Worm (Caenorhabditis elegans) whole organism, L1 larva: ENCODE data around the gene rpl-20.

Experiments
- aha-1 ChIP-seq: fragments of 150-350 bp; optimal IDR thresholded peaks from 2 replicates; lab custom pipeline; 2014; ENCODE audit warnings: missing biosample characterization, missing genetic modification characterization
- ama-1 ChIP-seq: fragments of 150-350 bp; optimal IDR thresholded peaks from 2 replicates; lab custom pipeline; 2014
- blmp-1 ChIP-seq: fragments of 150-350 bp; optimal IDR thresholded peaks from 2 replicates; lab custom pipeline; 2014; ENCODE audit warnings: missing biosample characterization, missing genetic modification characterization
- ceh-82 ChIP-seq, 3 experiments: fragments of 150-350 bp in 1 of 3; sonication (generic microtip) in 2 of 3; optimal IDR thresholded peaks; 2 replicates each; lab custom pipeline; 2014 to 2017; ENCODE audit warnings: missing biosample characterization in 3 of 3, missing genetic modification characterization in 3 of 3
- ceh-88 ChIP-seq: fragments of 200-800 bp; sonication (Bioruptor generic); IDR thresholded peaks from 2 replicates; pipeline ENCODE4 v1.3.6; 2022; ENCODE audit warnings: missing genetic modification characterization, missing compliant biosample characterization
- ceh-90 ChIP-seq: sonication (generic microtip); optimal IDR thresholded peaks from 2 replicates; lab custom pipeline; 2016; ENCODE audit warnings: missing genetic modification characterization, missing compliant biosample characterization
- efl-1 ChIP-seq, 4 experiments: fragments of 150-350 bp; optimal IDR thresholded peaks in 3 of 4; peaks in 1 of 4; 1 replicate in 1 of 4; 2 replicates in 3 of 4; lab custom pipeline; 2014; ENCODE audit warnings: missing biosample characterization in 2 of 4, missing genetic modification characterization in 2 of 4, missing genetic modification reagents in 2 of 4
- egl-27 ChIP-seq, 2 experiments: fragments of 150-350 bp in 1 of 2; sonication (generic microtip); optimal IDR thresholded peaks; 3 replicates each; lab custom pipeline; 2017 to 2018; ENCODE audit warnings: missing biosample characterization in 2 of 2, missing genetic modification characterization in 2 of 2, missing genetic modification reagents in 2 of 2
- fkh-8 ChIP-seq: sonication (generic microtip); optimal IDR thresholded peaks from 2 replicates; lab custom pipeline; 2016; ENCODE audit warnings: mild to moderate bottlenecking, missing genetic modification characterization, missing compliant biosample characterization
- fos-1 ChIP-seq: fragments of 150-350 bp; optimal IDR thresholded peaks from 2 replicates; lab custom pipeline; 2014; ENCODE audit warnings: missing biosample characterization, missing genetic modification characterization
- hlh-4 ChIP-seq: sonication (generic microtip); optimal IDR thresholded peaks from 2 replicates; lab custom pipeline; 2016; ENCODE audit warnings: mild to moderate bottlenecking, missing genetic modification characterization, missing compliant biosample characterization
- lin-13 ChIP-seq: fragments of 150-350 bp; optimal IDR thresholded peaks from 2 replicates; lab custom pipeline; 2014; ENCODE audit warnings: missing biosample characterization, missing genetic modification reagents, missing genetic modification characterization
- lin-14 ChIP-seq: fragments of 200-800 bp; sonication (Bioruptor generic); optimal IDR thresholded peaks from 2 replicates; lab custom pipeline; 2018; ENCODE audit warnings: mild to moderate bottlenecking, missing genetic modification characterization, moderate library complexity, missing compliant biosample characterization
- lin-15B ChIP-seq: fragments of 150-350 bp; sonication (generic microtip); optimal IDR thresholded peaks from 3 replicates; lab custom pipeline; 2014; ENCODE audit warnings: missing biosample characterization, missing genetic modification characterization
- lin-35 ChIP-seq, 2 experiments: fragments of 150-350 bp; optimal IDR thresholded peaks; 2 replicates each; lab custom pipeline; 2014; ENCODE audit warnings: missing biosample characterization in 2 of 2, missing genetic modification characterization in 2 of 2, missing genetic modification reagents in 2 of 2
- lir-3 ChIP-seq: sonication (generic microtip); optimal IDR thresholded peaks from 2 replicates; lab custom pipeline; 2016; ENCODE audit warnings: mild to moderate bottlenecking, missing genetic modification characterization, moderate library complexity, missing compliant biosample characterization; ENCODE audit not compliant: poor library complexity
- mab-9 ChIP-seq: fragments of 200-800 bp; sonication (Bioruptor generic); IDR thresholded peaks from 2 replicates; pipeline ENCODE4 v1.3.6; 2022; ENCODE audit warnings: missing genetic modification reagents, missing genetic modification characterization, missing compliant biosample characterization
- mdl-1 ChIP-seq, 2 experiments: fragments of 150-350 bp; optimal IDR thresholded peaks; 2 replicates each; lab custom pipeline; 2014 to 2017; ENCODE audit warnings: missing biosample characterization in 2 of 2, missing genetic modification characterization in 2 of 2, inconsistent platforms in 1 of 2
- nhr-11 ChIP-seq: fragments of 150-350 bp; optimal IDR thresholded peaks from 2 replicates; lab custom pipeline; 2014; ENCODE audit warnings: missing biosample characterization, missing genetic modification characterization
- nhr-12 ChIP-seq: sonication (generic microtip); optimal IDR thresholded peaks from 2 replicates; lab custom pipeline; 2017; ENCODE audit warnings: missing biosample characterization, missing genetic modification characterization
- nhr-19 ChIP-seq: fragments of 200-800 bp; sonication (Bioruptor generic); conservative IDR thresholded peaks from 2 replicates; pipeline ENCODE4 v1.3.6; 2022; ENCODE audit warnings: missing genetic modification characterization, missing compliant biosample characterization
- nhr-20 ChIP-seq: sonication (generic microtip); optimal IDR thresholded peaks from 2 replicates; lab custom pipeline; 2016; ENCODE audit warnings: mild to moderate bottlenecking, missing genetic modification characterization, missing compliant biosample characterization
- nhr-237 ChIP-seq: fragments of 150-350 bp; optimal IDR thresholded peaks from 2 replicates; lab custom pipeline; 2014; ENCODE audit warnings: missing biosample characterization, missing genetic modification characterization
- nhr-28 ChIP-seq: fragments of 150-350 bp; optimal IDR thresholded peaks from 2 replicates; lab custom pipeline; 2014; ENCODE audit warnings: missing biosample characterization, missing genetic modification characterization
- nhr-90 ChIP-seq: sonication (generic microtip); optimal IDR thresholded peaks from 2 replicates; lab custom pipeline; 2016; ENCODE audit warnings: mild to moderate bottlenecking, missing genetic modification characterization, missing compliant biosample characterization; ENCODE audit not compliant: poor library complexity
- skn-1 ChIP-seq: fragments of 150-350 bp; optimal IDR thresholded peaks from 2 replicates; lab custom pipeline; 2014; ENCODE audit warnings: missing biosample characterization, missing genetic modification characterization
- snpc-4 ChIP-seq: fragments of 150-350 bp; optimal IDR thresholded peaks from 2 replicates; lab custom pipeline; 2014; ENCODE audit warnings: missing biosample characterization, missing genetic modification characterization
- snu-23 ChIP-seq: sonication (generic microtip); optimal IDR thresholded peaks from 2 replicates; lab custom pipeline; 2016; ENCODE audit warnings: missing genetic modification characterization, missing compliant biosample characterization
- sptf-1 ChIP-seq: fragments of 150-350 bp; optimal IDR thresholded peaks from 2 replicates; lab custom pipeline; 2014; ENCODE audit warnings: missing biosample characterization, missing genetic modification characterization
- swsn-7 ChIP-seq: sonication (generic microtip); optimal IDR thresholded peaks from 2 replicates; lab custom pipeline; 2016; ENCODE audit warnings: missing genetic modification characterization, missing compliant biosample characterization
- unc-30 ChIP-seq: sonication (generic microtip); optimal IDR thresholded peaks from 2 replicates; lab custom pipeline; 2017; ENCODE audit warnings: missing biosample characterization, missing genetic modification characterization
- unc-86 ChIP-seq: sonication (generic microtip); optimal IDR thresholded peaks from 2 replicates; lab custom pipeline; 2016; ENCODE audit warnings: missing genetic modification characterization, missing compliant biosample characterization
- unc-98 ChIP-seq: fragments of 200-800 bp; sonication (Bioruptor generic); IDR thresholded peaks from 2 replicates; pipeline ENCODE4 v1.3.6; 2022; ENCODE audit warnings: missing genetic modification characterization, missing compliant biosample characterization
- vab-15 ChIP-seq: sonication (generic microtip); optimal IDR thresholded peaks from 2 replicates; lab custom pipeline; 2017; ENCODE audit warnings: missing genotype, mild to moderate bottlenecking, missing genetic modification characterization, missing compliant biosample characterization
- xbp-1 ChIP-seq: sonication (generic microtip); optimal IDR thresholded peaks from 2 replicates; lab custom pipeline; 2016; ENCODE audit warnings: missing genetic modification characterization, missing compliant biosample characterization
- zip-4 ChIP-seq: fragments of 200-800 bp; sonication (Bioruptor generic); optimal IDR thresholded peaks from 2 replicates; lab custom pipeline; 2018; ENCODE audit warnings: mild to moderate bottlenecking, missing genetic modification characterization, moderate library complexity, missing compliant biosample characterization
- ztf-4 ChIP-seq: fragments of 150-350 bp; optimal IDR thresholded peaks from 2 replicates; lab custom pipeline; 2014; ENCODE audit warnings: missing biosample characterization, missing genetic modification characterization

Gene rpl-20

DNA sequence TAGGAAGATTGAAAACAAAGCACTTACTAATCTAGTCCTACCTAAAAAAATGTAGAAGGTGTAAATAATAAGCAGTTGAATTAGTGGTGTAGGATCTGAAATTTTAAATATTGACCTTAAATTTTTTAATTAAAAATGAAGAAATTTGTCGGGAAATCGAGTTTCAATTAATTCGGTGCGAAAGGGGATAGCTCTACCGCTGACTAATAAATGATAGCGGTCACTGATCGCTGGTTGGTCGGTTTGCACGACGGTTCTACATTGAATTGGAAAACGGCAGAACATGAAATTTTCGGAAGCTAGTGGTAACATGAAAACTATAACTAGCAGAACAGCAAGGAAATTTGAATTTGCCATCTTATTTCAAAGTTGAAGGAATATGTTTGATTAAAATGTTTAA lies 30.6 kb upstream of the rpl-20 start, which contains the start of gene set-15:
set-15 (minus strand) TSS at position 101 of the 400 bp plus-strand sequence.
- TF ChIP-seq lir-3 (no peak), ama-1 (lab: Kevin White, UChicago) (no peak), nhr-28 (tag; lab: Kevin White, UChicago) (no peak), snu-23 (GFP tag; lab: Kevin White, UChicago) (no peak), nhr-11 (no peak), ceh-90 (no peak), ceh-88 (GFP tag; lab: Robert Waterston, UW) (no peak), sptf-1 (tag; lab: Kevin White, UChicago) (no peak), unc-98 (GFP tag; lab: Robert Waterston, UW) (no peak), blmp-1 (tag; lab: Kevin White, UChicago) (no peak), egl-27 (tag; optimal IDR thresholded peaks at IDR 0.05; lab: Kevin White, UChicago) (no peak), snpc-4 (no peak)

DNA sequence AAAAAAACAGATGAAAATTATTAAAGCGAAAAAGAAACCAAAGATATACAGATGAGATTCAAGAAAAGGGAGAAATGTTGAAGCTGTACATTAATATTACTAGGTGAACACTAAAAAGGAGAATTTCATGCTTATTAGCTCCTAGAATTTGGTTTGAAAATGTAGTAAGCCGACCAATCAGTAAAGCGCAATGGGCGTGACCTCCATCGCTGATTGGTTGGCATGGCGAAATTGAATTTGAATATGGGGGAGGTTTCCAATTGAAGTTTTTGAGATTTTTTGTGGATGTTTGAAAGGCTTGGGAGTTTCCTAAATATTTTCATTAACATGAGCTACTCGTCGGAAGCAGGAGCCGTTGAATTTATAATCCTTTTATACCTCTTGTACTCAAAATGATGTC lies 26.9 kb upstream of the rpl-20 start:
- TF ChIP-seq xbp-1 (tag; lab: Kevin White, UChicago) (peak; percentile 6), unc-86 (tag; lab: Kevin White, UChicago) (no peak)

DNA sequence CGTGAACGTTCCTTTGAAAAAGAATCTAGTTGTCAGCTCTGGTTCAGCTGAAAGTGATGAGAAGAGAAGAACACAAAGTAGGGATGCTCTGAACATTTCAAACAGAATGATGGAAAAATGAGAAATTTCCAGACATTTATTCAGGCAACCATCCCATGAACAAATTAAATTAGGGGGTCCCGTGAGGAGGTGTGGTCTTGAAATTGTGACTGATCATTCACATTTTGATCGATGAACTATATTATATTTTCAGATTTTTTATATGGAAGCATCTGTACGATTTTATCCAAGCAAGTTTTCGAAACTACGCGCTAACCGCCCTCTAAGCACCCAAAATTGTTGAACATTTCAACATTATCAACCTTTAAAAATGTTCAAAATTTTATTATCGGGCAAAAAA lies 26.4 kb upstream of the rpl-20 start, which contains the start of gene R11E3.19:
R11E3.19 (minus strand) TSS at position 101 of the 400 bp plus-strand sequence.
- TF ChIP-seq ceh-88 (GFP tag; lab: Robert Waterston, UW): no peak

DNA sequence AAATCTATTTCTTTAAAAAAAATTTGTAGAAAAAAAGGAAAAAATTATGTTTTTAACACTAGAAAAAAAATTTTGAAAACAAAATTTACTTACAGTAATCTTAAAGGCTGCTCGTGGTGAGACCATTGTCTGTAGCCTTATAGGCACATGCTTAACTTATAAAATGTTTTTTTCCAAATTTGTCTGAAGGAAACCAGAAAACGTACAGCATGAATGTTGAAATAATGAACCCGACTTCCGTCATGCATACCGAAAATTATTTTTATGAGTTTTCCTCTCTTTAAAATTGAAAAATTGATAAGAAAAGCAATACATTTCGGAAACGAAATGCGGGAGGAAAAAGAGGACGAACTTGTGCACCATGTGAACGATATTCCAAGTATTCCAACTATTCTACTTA lies 22.2 kb upstream of the rpl-20 start, which contains the start of gene R11E3.2:
R11E3.2 (plus strand) TSS at position 301 of the 400 bp plus-strand sequence.
- TF ChIP-seq nhr-90 (tag; lab: Kevin White, UChicago): no peak
- no peak for TF ChIP-seq hlh-4 (tag; lab: Kevin White, UChicago)
- TF ChIP-seq ceh-82 (tag; optimal IDR thresholded peaks at IDR 0.05; lab: Kevin White, UChicago): no peak
- no peak for TF ChIP-seq mdl-1 (tag; optimal IDR thresholded peaks at IDR 0.05; lab: Kevin White, UChicago)
- no peak for TF ChIP-seq lin-13 (GFP tag; lab: Kevin White, UChicago)
- no peak for TF ChIP-seq nhr-19 (GFP tag; lab: Robert Waterston, UW)
- no peak for TF ChIP-seq swsn-7 (tag; lab: Kevin White, UChicago)
- TF ChIP-seq mab-9 (GFP tag; lab: Robert Waterston, UW): no peak
- no peak for TF ChIP-seq lin-14
- TF ChIP-seq vab-15 (tag; lab: Kevin White, UChicago): no peak
- TF ChIP-seq fkh-8 (tag; lab: Kevin White, UChicago): no peak
- TF ChIP-seq skn-1 (tag; lab: Kevin White, UChicago): no peak
- TF ChIP-seq aha-1: no peak
- no peak for TF ChIP-seq efl-1 (optimal IDR thresholded peaks at IDR 0.05; lab: Kevin White, UChicago)
- TF ChIP-seq efl-1 (GFP tag; optimal IDR thresholded peaks at IDR 0.05 in 1 of 2; lab: Kevin White, UChicago): no peak
- TF ChIP-seq nhr-237 (tag; lab: Kevin White, UChicago): no peak
- no peak for TF ChIP-seq fos-1 (tag; lab: Kevin White, UChicago)
- TF ChIP-seq nhr-12 (tag; lab: Kevin White, UChicago): no peak
- TF ChIP-seq, all 84 proteins: peak for 0

DNA sequence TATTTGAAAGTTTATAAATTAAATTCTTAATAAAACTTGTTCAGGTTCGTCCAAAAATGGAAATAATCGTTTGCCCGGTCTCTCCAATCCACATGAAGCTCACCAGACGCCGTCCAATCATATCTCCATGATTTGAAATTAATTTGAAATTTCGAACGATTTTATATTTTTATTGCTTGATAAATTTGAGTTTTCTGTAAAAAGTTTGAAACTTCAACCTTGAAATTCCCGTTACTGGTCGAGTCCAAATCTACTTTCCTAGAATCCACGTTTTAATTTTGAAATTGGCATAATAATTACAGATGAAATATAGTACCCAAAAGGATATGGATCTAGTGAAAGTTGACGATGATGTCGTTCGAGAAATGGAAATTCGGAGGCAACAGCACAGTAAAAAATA lies 14.8 kb upstream of the rpl-20 start, which contains the start of gene npp-26:
npp-26 (plus strand) TSS at position 301 of the 400 bp plus-strand sequence.
- TF ChIP-seq lin-15B (tag; lab: Kevin White, UChicago) (no peak), nhr-20 (tag; lab: Kevin White, UChicago) (no peak), ztf-4 (tag; lab: Kevin White, UChicago) (no peak), unc-30 (no peak), lin-35 (GFP tag; optimal IDR thresholded peaks at IDR 0.05; lab: Kevin White, UChicago) (no peak), sptf-1 (tag; lab: Kevin White, UChicago) (no peak), lin-13 (GFP tag; lab: Kevin White, UChicago) (no peak), zip-4 (GFP tag; lab: Kevin White, UChicago) (no peak), mab-9 (GFP tag; lab: Robert Waterston, UW) (no peak)
